Worm (Caenorhabditis elegans) whole organism, L1 larva: ENCODE results near the gene ugt-13.

ENCODE experiments used
- alr-1 ChIP-seq: fragments of 200-800 bp; sonication (Bioruptor generic); optimal IDR thresholded peaks from 2 replicates; lab custom pipeline; 2018; ENCODE audit warnings: borderline replicate concordance, mild to moderate bottlenecking, missing genetic modification characterization, missing compliant biosample characterization
- ceh-82 ChIP-seq, 3 experiments: fragments of 150-350 bp in 1 of 3; sonication (generic microtip) in 2 of 3; optimal IDR thresholded peaks; 2 replicates each; lab custom pipeline; 2014 to 2017; ENCODE audit warnings: missing biosample characterization in 3 of 3, missing genetic modification characterization in 3 of 3
- elt-2 ChIP-seq: sonication (generic microtip); optimal IDR thresholded peaks from 2 replicates; lab custom pipeline; 2016; ENCODE audit warnings: missing genetic modification characterization, mild to moderate bottlenecking, inconsistent platforms, missing compliant biosample characterization, missing genetic modification reagents
- lir-3 ChIP-seq: sonication (generic microtip); optimal IDR thresholded peaks from 2 replicates; lab custom pipeline; 2016; ENCODE audit warnings: mild to moderate bottlenecking, missing genetic modification characterization, moderate library complexity, missing compliant biosample characterization; ENCODE audit not compliant: poor library complexity
- nhr-11 ChIP-seq: fragments of 150-350 bp; optimal IDR thresholded peaks from 2 replicates; lab custom pipeline; 2014; ENCODE audit warnings: missing biosample characterization, missing genetic modification characterization
- snpc-4 ChIP-seq: fragments of 150-350 bp; optimal IDR thresholded peaks from 2 replicates; lab custom pipeline; 2014; ENCODE audit warnings: missing biosample characterization, missing genetic modification characterization
- ztf-4 ChIP-seq: fragments of 150-350 bp; optimal IDR thresholded peaks from 2 replicates; lab custom pipeline; 2014; ENCODE audit warnings: missing biosample characterization, missing genetic modification characterization

ce11 chrV:4877587-4877986, 31.1 kb upstream of the ugt-13 start, which contains the start of gene T19H12.6:
- no peak for TF ChIP-seq elt-2 (tag; lab: Kevin White, UChicago)
- TF ChIP-seq nhr-11 (tag; lab: Kevin White, UChicago) = no peak
- TF ChIP-seq snpc-4 (tag; lab: Kevin White, UChicago) = no peak
- no peak for TF ChIP-seq alr-1 (tag; lab: Kevin White, UChicago)
- no peak for TF ChIP-seq ceh-82 (tag; optimal IDR thresholded peaks at IDR 0.05; lab: Kevin White, UChicago)
- no peak for TF ChIP-seq lir-3 (tag; lab: Kevin White, UChicago)
- no peak for TF ChIP-seq ztf-4 (tag; lab: Kevin White, UChicago)
